Worm (Caenorhabditis elegans) whole organism, L1 larva: ENCODE measurements around the gene C01B10.3.

Experiments used
- elt-2 ChIP-seq: sonication (generic microtip); optimal IDR thresholded peaks from 2 replicates; lab custom pipeline; 2016; ENCODE audit warnings: missing genetic modification characterization, mild to moderate bottlenecking, inconsistent platforms, missing compliant biosample characterization, missing genetic modification reagents
- lir-3 ChIP-seq: sonication (generic microtip); optimal IDR thresholded peaks from 2 replicates; lab custom pipeline; 2016; ENCODE audit warnings: mild to moderate bottlenecking, missing genetic modification characterization, moderate library complexity, missing compliant biosample characterization; ENCODE audit not compliant: poor library complexity
- unc-62 ChIP-seq: fragments of 150-350 bp; optimal IDR thresholded peaks from 2 replicates; lab custom pipeline; 2014; ENCODE audit warnings: missing biosample characterization, missing genetic modification reagents, missing genetic modification characterization

DNA sequence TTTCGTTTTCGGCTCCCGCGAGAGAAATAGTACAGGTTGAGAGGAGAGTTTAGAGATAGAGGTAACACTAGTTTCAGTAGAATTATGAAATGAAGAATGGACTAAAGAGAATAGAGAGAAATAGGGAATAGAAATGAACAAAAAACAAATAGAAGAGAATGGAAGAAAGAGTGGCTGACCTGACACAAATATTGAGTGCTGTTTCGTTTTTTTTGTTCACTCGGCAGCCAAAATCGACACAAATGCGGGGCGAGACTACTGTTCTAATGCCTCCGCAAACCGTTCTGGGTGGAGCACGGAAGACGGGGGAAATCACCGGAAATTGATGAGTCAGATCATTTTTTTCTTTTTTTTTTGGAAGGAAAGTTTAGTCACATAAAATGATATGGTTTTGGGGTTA, 48.5 kb downstream of the C01B10.3 start:
- TF ChIP-seq elt-2 (tag; lab: Kevin White, UChicago) (no peak), lir-3 (tag; lab: Kevin White, UChicago) (no peak), unc-62 (no peak)
